Worm (Caenorhabditis elegans) whole organism, L2 larva: Measurements from ENCODE around the gene flp-3.

Experiments used
- ama-1 ChIP-seq: fragments of 150-350 bp; optimal IDR thresholded peaks from 2 replicates; lab custom pipeline; 2018; ENCODE audit warnings: inconsistent platforms
- ceh-82 ChIP-seq: fragments of 150-350 bp; optimal IDR thresholded peaks from 2 replicates; lab custom pipeline; 2014; ENCODE audit warnings: missing biosample characterization, missing genetic modification characterization
- fos-1 ChIP-seq: fragments of 150-350 bp; optimal IDR thresholded peaks from 2 replicates; lab custom pipeline; 2014; ENCODE audit warnings: missing biosample characterization, missing genetic modification characterization
- lin-13 ChIP-seq: fragments of 150-350 bp; optimal IDR thresholded peaks from 2 replicates; lab custom pipeline; 2014; ENCODE audit warnings: missing biosample characterization, missing genetic modification reagents, missing genetic modification characterization
- nhr-11 ChIP-seq: fragments of 150-350 bp; optimal IDR thresholded peaks from 2 replicates; lab custom pipeline; 2014; ENCODE audit warnings: missing biosample characterization, missing genetic modification characterization
- unc-39 ChIP-seq: fragments of 150-350 bp; optimal IDR thresholded peaks from 2 replicates; lab custom pipeline; 2014; ENCODE audit warnings: missing biosample characterization, missing genetic modification characterization
- unc-55 ChIP-seq: fragments of 150-350 bp; sonication (generic microtip); optimal IDR thresholded peaks from 3 replicates; lab custom pipeline; 2014; ENCODE audit warnings: missing biosample characterization, missing genetic modification reagents, missing genetic modification characterization
- zag-1 ChIP-seq: fragments of 150-350 bp; optimal IDR thresholded peaks from 2 replicates; lab custom pipeline; 2014; ENCODE audit warnings: missing biosample characterization, missing genetic modification characterization
- ztf-11 ChIP-seq: sonication (generic microtip); optimal IDR thresholded peaks from 2 replicates; lab custom pipeline; 2017; ENCODE audit warnings: missing biosample characterization, missing genetic modification characterization

- TF ChIP-seq ama-1 (lab: Kevin White, UChicago) (no peak), fos-1 (no peak), nhr-11 (no peak), unc-55 (no peak), lin-13 (GFP tag; lab: Kevin White, UChicago) (no peak), zag-1 (tag; lab: Kevin White, UChicago) (no peak), ceh-82 (tag; lab: Kevin White, UChicago) (no peak), unc-39 (tag; lab: Kevin White, UChicago) (no peak), ztf-11 (no peak)
Observed at ce11 chrX:10092864-10093263, at the start of gene flp-3.
